Worm (Caenorhabditis elegans) whole organism, L3 larva: ENCODE data around the gene F13H8.1.

Experiments
- R02D3.7 ChIP-seq: fragments of 150-350 bp; optimal IDR thresholded peaks from 2 replicates; lab custom pipeline; 2014; ENCODE audit warnings: missing biosample characterization, missing genetic modification characterization
- ZK546.5 ChIP-seq: sonication (generic microtip); optimal IDR thresholded peaks from 2 replicates; lab custom pipeline; 2017; ENCODE audit warnings: missing biosample characterization, missing genetic modification characterization
- ama-1 ChIP-seq: fragments of 150-350 bp; optimal IDR thresholded peaks from 2 replicates; lab custom pipeline; 2018
- ceh-16 ChIP-seq: sonication (generic microtip); optimal IDR thresholded peaks from 2 replicates; lab custom pipeline; 2017; ENCODE audit warnings: missing biosample characterization, missing genetic modification characterization
- ceh-28 ChIP-seq: fragments of 150-350 bp; optimal IDR thresholded peaks from 2 replicates; lab custom pipeline; 2014; ENCODE audit warnings: missing biosample characterization, missing genetic modification reagents, missing genetic modification characterization
- daf-12 ChIP-seq: fragments of 150-350 bp; optimal IDR thresholded peaks from 2 replicates; lab custom pipeline; 2014; ENCODE audit warnings: missing biosample characterization, missing genetic modification reagents, missing genetic modification characterization
- egl-27 ChIP-seq: sonication (generic microtip); optimal IDR thresholded peaks from 4 replicates; lab custom pipeline; 2017; ENCODE audit warnings: missing biosample characterization, missing genetic modification reagents, missing genetic modification characterization
- egl-5 ChIP-seq: fragments of 150-350 bp; optimal IDR thresholded peaks from 2 replicates; lab custom pipeline; 2017; ENCODE audit warnings: missing biosample characterization, missing genetic modification reagents, missing genetic modification characterization, inconsistent platforms
- elt-1 ChIP-seq: fragments of 150-350 bp; optimal IDR thresholded peaks from 2 replicates; lab custom pipeline; 2014; ENCODE audit warnings: missing biosample characterization, missing genetic modification characterization
- elt-2 ChIP-seq: sonication (generic microtip); optimal IDR thresholded peaks from 2 replicates; lab custom pipeline; 2016; ENCODE audit warnings: missing genetic modification reagents, mild to moderate bottlenecking, missing genetic modification characterization, missing compliant biosample characterization
- elt-3 ChIP-seq, 3 experiments: fragments of 150-350 bp in 1 of 3; sonication (generic microtip) in 2 of 3; optimal IDR thresholded peaks; 2 replicates in 2 of 3; 4 replicates in 1 of 3; lab custom pipeline; 2014 to 2017; ENCODE audit warnings: missing biosample characterization in 3 of 3, missing genetic modification characterization in 3 of 3
- fkh-10 ChIP-seq: sonication (generic microtip); optimal IDR thresholded peaks from 2 replicates; lab custom pipeline; 2017; ENCODE audit warnings: missing biosample characterization, missing genetic modification reagents, missing genetic modification characterization
- fos-1 ChIP-seq: fragments of 150-350 bp; optimal IDR thresholded peaks from 2 replicates; lab custom pipeline; 2014; ENCODE audit warnings: missing biosample characterization, missing genetic modification characterization
- jun-1 ChIP-seq: fragments of 150-350 bp; optimal IDR thresholded peaks from 2 replicates; lab custom pipeline; 2014; ENCODE audit warnings: missing biosample characterization, missing genetic modification reagents, missing genetic modification characterization
- lin-15B ChIP-seq: fragments of 150-350 bp; optimal IDR thresholded peaks from 2 replicates; lab custom pipeline; 2014; ENCODE audit warnings: missing biosample characterization, missing genetic modification characterization
- lin-39 ChIP-seq: fragments of 150-350 bp; optimal IDR thresholded peaks from 2 replicates; lab custom pipeline; 2018; ENCODE audit warnings: missing biosample characterization, missing genetic modification reagents, missing genetic modification characterization
- lsy-12 ChIP-seq: sonication (generic microtip); optimal IDR thresholded peaks from 2 replicates; lab custom pipeline; 2016; ENCODE audit warnings: mild to moderate bottlenecking, missing genetic modification characterization, missing compliant biosample characterization
- mdl-1 ChIP-seq: fragments of 150-350 bp; optimal IDR thresholded peaks from 2 replicates; lab custom pipeline; 2014; ENCODE audit warnings: missing biosample characterization, missing genetic modification characterization
- mml-1 ChIP-seq: fragments of 150-350 bp; sonication (generic microtip); optimal IDR thresholded peaks from 3 replicates; lab custom pipeline; 2014; ENCODE audit warnings: missing biosample characterization, missing genetic modification characterization
- nfya-1 ChIP-seq: sonication (generic microtip); optimal IDR thresholded peaks from 2 replicates; lab custom pipeline; 2017; ENCODE audit warnings: missing genetic modification characterization, mild to moderate bottlenecking, missing compliant biosample characterization, antibody characterized with exemption, moderate library complexity; ENCODE audit not compliant: insufficient read depth
- nhr-237 ChIP-seq: fragments of 150-350 bp; optimal IDR thresholded peaks from 2 replicates; lab custom pipeline; 2014; ENCODE audit warnings: missing biosample characterization, missing genetic modification characterization
- nhr-25 ChIP-seq: sonication (generic microtip); optimal IDR thresholded peaks from 2 replicates; lab custom pipeline; 2017; ENCODE audit warnings: missing biosample characterization, missing genetic modification characterization
- nhr-43 ChIP-seq: sonication (generic microtip); optimal IDR thresholded peaks from 2 replicates; lab custom pipeline; 2016; ENCODE audit warnings: mild to moderate bottlenecking, missing genetic modification characterization, missing compliant biosample characterization; ENCODE audit not compliant: poor library complexity, severe bottlenecking
- nhr-67 ChIP-seq: fragments of 150-350 bp; optimal IDR thresholded peaks from 2 replicates; lab custom pipeline; 2014; ENCODE audit warnings: missing biosample characterization, missing genetic modification characterization
- nhr-77 ChIP-seq: fragments of 150-350 bp; optimal IDR thresholded peaks from 2 replicates; lab custom pipeline; 2014; ENCODE audit warnings: missing biosample characterization, missing genetic modification characterization
- pha-4 ChIP-seq: fragments of 150-350 bp; optimal IDR thresholded peaks from 2 replicates; lab custom pipeline; 2014; ENCODE audit warnings: missing biosample characterization, missing genetic modification reagents, missing genetic modification characterization
- pqm-1 ChIP-seq: fragments of 150-350 bp; optimal IDR thresholded peaks from 2 replicates; lab custom pipeline; 2017; ENCODE audit warnings: missing biosample characterization, missing genetic modification characterization, inconsistent platforms
- sea-2 ChIP-seq: fragments of 150-350 bp; sonication (generic microtip); optimal IDR thresholded peaks from 4 replicates; lab custom pipeline; 2014; ENCODE audit warnings: missing biosample characterization, missing genetic modification reagents, missing genetic modification characterization
- skn-1 ChIP-seq: fragments of 150-350 bp; optimal IDR thresholded peaks from 2 replicates; lab custom pipeline; 2014; ENCODE audit warnings: missing biosample characterization, missing genetic modification characterization
- tbx-2 ChIP-seq: sonication (generic microtip); optimal IDR thresholded peaks from 2 replicates; lab custom pipeline; 2016; ENCODE audit warnings: mild to moderate bottlenecking, missing genetic modification characterization, missing compliant biosample characterization
- unc-39 ChIP-seq: sonication (generic microtip); optimal IDR thresholded peaks from 4 replicates; lab custom pipeline; 2017; ENCODE audit warnings: missing biosample characterization, missing genetic modification characterization
- zag-1 ChIP-seq: fragments of 150-350 bp; optimal IDR thresholded peaks from 2 replicates; lab custom pipeline; 2014; ENCODE audit warnings: missing biosample characterization, missing genetic modification characterization
- ztf-11 ChIP-seq: fragments of 150-350 bp; optimal IDR thresholded peaks from 2 replicates; lab custom pipeline; 2014; ENCODE audit warnings: missing biosample characterization, missing genetic modification characterization

The F13H8.1 gene

ce11 chrII:6269805-6270414, 13.3 kb upstream of the F13H8.1 start, which contains the start of gene F13H8.2 (continued):
- peak; percentile 85 for TF ChIP-seq nfya-1
- no peak for TF ChIP-seq nhr-237 (tag; lab: Kevin White, UChicago)
- peak; percentile 69 for TF ChIP-seq ceh-28 (tag; lab: Kevin White, UChicago)
- TF ChIP-seq nhr-77 (tag; lab: Kevin White, UChicago) = no peak
- TF ChIP-seq fos-1 (tag; lab: Kevin White, UChicago) = no peak
- TF ChIP-seq mdl-1 (tag; lab: Kevin White, UChicago) = no peak
- TF ChIP-seq lsy-12 (tag; lab: Kevin White, UChicago) = peak; percentile 54
- no peak for TF ChIP-seq elt-1 (tag; lab: Kevin White, UChicago)
- TF ChIP-seq nhr-43 (tag; lab: Kevin White, UChicago) = peak; percentile 71
- peak; percentile 85 for TF ChIP-seq pha-4 (tag; lab: Kevin White, UChicago)
- no peak for TF ChIP-seq daf-12 (tag; lab: Kevin White, UChicago)

ce11 chrII:6273916-6274315, 9.3 kb upstream of the F13H8.1 start, which contains the start of gene bpl-1:
Gene bpl-1 (plus strand): TSS chrII:6274216.
- TF ChIP-seq ztf-11 (tag; lab: Kevin White, UChicago) = no peak
- peak; percentile 38 for TF ChIP-seq nfya-1
- TF ChIP-seq lin-39 (tag; lab: Kevin White, UChicago) = peak; percentile 37
- TF ChIP-seq mml-1 (tag; lab: Kevin White, UChicago) = no peak
- TF ChIP-seq, all 47 proteins: peak for 2

- TF ChIP-seq nfya-1 (no peak), ceh-16 (tag; lab: Kevin White, UChicago) (no peak), zag-1 (no peak), tbx-2 (tag; lab: Kevin White, UChicago) (no peak), elt-1 (tag; lab: Kevin White, UChicago) (no peak), elt-2 (tag; lab: Kevin White, UChicago) (no peak), nhr-25 (tag; lab: Kevin White, UChicago) (no peak)
These were observed 2.2 kb upstream of the F13H8.1 start, which contains the start of gene scly-1 for ce11 chrII:6281002-6281401. Gene scly-1 (minus strand): TSS chrII:6281102.

ce11 chrII:6281903-6282302, 1.3 kb upstream of the F13H8.1 start:
- TF ChIP-seq nfya-1 (no peak), jun-1 (tag; lab: Kevin White, UChicago) (no peak), R02D3.7 (no peak), nhr-25 (tag; lab: Kevin White, UChicago) (no peak), tbx-2 (tag; lab: Kevin White, UChicago) (no peak), egl-27 (tag; lab: Kevin White, UChicago) (no peak), ama-1 (no peak), fos-1 (tag; lab: Kevin White, UChicago) (no peak), lin-15B (peak; percentile 17), nhr-237 (tag; lab: Kevin White, UChicago) (no peak), skn-1 (no peak), egl-5 (no peak), pha-4 (tag; lab: Kevin White, UChicago) (peak; percentile 9), elt-2 (tag; lab: Kevin White, UChicago) (peak; percentile 66), elt-1 (tag; lab: Kevin White, UChicago) (no peak), elt-3 (tag; optimal IDR thresholded peaks at IDR 0.05; lab: Kevin White, UChicago) (no peak), pqm-1 (tag; lab: Kevin White, UChicago) (peak; percentile 68), unc-39 (no peak), ZK546.5 (tag; lab: Kevin White, UChicago) (no peak), ztf-11 (tag; lab: Kevin White, UChicago) (no peak)

ce11 chrII:6286865-6287264, 3.7 kb downstream of the F13H8.1 start, which contains the start of gene F13H8.6:
Gene F13H8.6 (minus strand): TSS chrII:6286965.
- TF ChIP-seq skn-1 (no peak), fkh-10 (GFP tag; lab: Kevin White, UChicago) (no peak), unc-39 (no peak), tbx-2 (tag; lab: Kevin White, UChicago) (no peak), nhr-67 (tag; lab: Kevin White, UChicago) (no peak), sea-2 (GFP tag; lab: Kevin White, UChicago) (no peak), ZK546.5 (tag; lab: Kevin White, UChicago) (no peak)
- TF ChIP-seq, all 47 proteins: peak for 0
